Fruit fly (Drosophila melanogaster) whole organism, pupa: ENCODE measurements around the gene CG10492.

Source experiments
- CG12605 ChIP-seq: fragments of 200-800 bp; sonication (Bioruptor generic); IDR thresholded peaks from 2 replicates; pipeline ENCODE4 v1.3.6; 2022; ENCODE audit warnings: missing biosample characterization, missing genetic modification characterization
- CG32121 ChIP-seq: fragments of 200-800 bp; sonication (Bioruptor generic); IDR thresholded peaks from 2 replicates; pipeline ENCODE4 v1.3.6; 2022; ENCODE audit warnings: missing biosample characterization, missing genetic modification characterization
- CG8159 ChIP-seq: fragments of 200-800 bp; sonication (Bioruptor generic); optimal IDR thresholded peaks from 3 replicates; lab custom pipeline; 2018; ENCODE audit warnings: missing biosample characterization, mild to moderate bottlenecking, missing genetic modification characterization, moderate library complexity
- CG8301 ChIP-seq: fragments of 200-800 bp; sonication (Bioruptor generic); optimal IDR thresholded peaks from 2 replicates; lab custom pipeline; 2018; ENCODE audit warnings: missing biosample characterization, mild to moderate bottlenecking, missing genetic modification characterization
- Pif1A ChIP-seq: fragments of 200-800 bp; sonication (Bioruptor generic); optimal IDR thresholded peaks from 3 replicates; lab custom pipeline; 2016; ENCODE audit warnings: missing biosample characterization, missing genetic modification characterization
- Pif1B ChIP-seq: fragments of 200-800 bp; sonication (Bioruptor generic); optimal IDR thresholded peaks from 3 replicates; lab custom pipeline; 2016; ENCODE audit warnings: missing biosample characterization, missing genetic modification characterization

DNA sequence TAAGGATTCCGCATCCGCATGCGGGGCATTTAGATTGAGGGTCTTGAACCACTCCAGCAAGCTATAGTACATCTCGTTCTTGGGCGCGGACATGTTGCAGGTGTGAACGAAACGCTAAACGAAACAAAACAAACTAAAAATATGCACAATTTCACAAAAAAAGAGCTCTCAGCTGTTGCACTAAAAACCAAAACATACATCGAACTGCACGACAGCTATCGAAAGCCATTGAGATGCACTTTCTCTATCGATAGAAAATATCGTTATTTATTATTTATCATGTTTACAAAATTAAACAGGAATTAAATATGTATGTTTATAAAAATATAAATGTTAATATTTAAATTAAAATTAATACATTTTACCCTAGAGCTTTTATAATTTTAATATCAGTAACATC lies 20.6 kb upstream of the CG10492 start, which contains the start of gene hook:
- TF ChIP-seq CG32121: no peak
- TF ChIP-seq Pif1B (GFP tag; lab: Kevin White, UChicago): no peak
- no peak for TF ChIP-seq CG8301
- TF ChIP-seq Pif1A: no peak
- no peak for TF ChIP-seq CG8159
- no peak for TF ChIP-seq CG12605
